Worm (Caenorhabditis elegans) whole organism, L2 larva: Measurements from ENCODE around the gene arx-6.

ENCODE experiments used
- C34F6.9 ChIP-seq: fragments of 150-350 bp; optimal IDR thresholded peaks from 2 replicates; lab custom pipeline; 2014; ENCODE audit warnings: missing biosample characterization, missing genetic modification characterization
- F13H6.1 ChIP-seq: sonication (generic microtip); optimal IDR thresholded peaks from 2 replicates; lab custom pipeline; 2016; ENCODE audit warnings: missing genetic modification characterization, missing compliant biosample characterization
- R02D3.7 ChIP-seq: fragments of 150-350 bp; optimal IDR thresholded peaks from 2 replicates; lab custom pipeline; 2014; ENCODE audit warnings: missing biosample characterization, missing genetic modification characterization
- ZK546.5 ChIP-seq: sonication (generic microtip); optimal IDR thresholded peaks from 2 replicates; lab custom pipeline; 2017; ENCODE audit warnings: missing biosample characterization, missing genetic modification characterization
- alr-1 ChIP-seq: fragments of 150-350 bp; optimal IDR thresholded peaks from 2 replicates; lab custom pipeline; 2014; ENCODE audit warnings: missing biosample characterization, missing genetic modification characterization
- aly-2 ChIP-seq: fragments of 150-350 bp; optimal IDR thresholded peaks from 2 replicates; lab custom pipeline; 2014; ENCODE audit warnings: missing biosample characterization, missing genetic modification characterization
- ama-1 ChIP-seq: fragments of 150-350 bp; optimal IDR thresholded peaks from 2 replicates; lab custom pipeline; 2018; ENCODE audit warnings: inconsistent platforms
- blmp-1 ChIP-seq: sonication (generic microtip); optimal IDR thresholded peaks from 2 replicates; lab custom pipeline; 2017; ENCODE audit warnings: missing genetic modification characterization, mild to moderate bottlenecking, missing compliant biosample characterization, antibody characterized with exemption, moderate library complexity; ENCODE audit not compliant: insufficient read depth
- ceh-16 ChIP-seq: fragments of 150-350 bp; optimal IDR thresholded peaks from 2 replicates; lab custom pipeline; 2014; ENCODE audit warnings: missing biosample characterization, missing genetic modification characterization
- crh-2 ChIP-seq: sonication (generic microtip); optimal IDR thresholded peaks from 2 replicates; lab custom pipeline; 2017; ENCODE audit warnings: missing biosample characterization, missing genetic modification characterization
- dmd-4 ChIP-seq: sonication (generic microtip); optimal IDR thresholded peaks from 2 replicates; lab custom pipeline; 2017; ENCODE audit warnings: missing biosample characterization, missing genetic modification characterization
- egl-27 ChIP-seq: sonication (generic microtip); optimal IDR thresholded peaks from 3 replicates; lab custom pipeline; 2017; ENCODE audit warnings: missing biosample characterization, missing genetic modification reagents, missing genetic modification characterization
- elt-1 ChIP-seq: fragments of 150-350 bp; optimal IDR thresholded peaks from 2 replicates; lab custom pipeline; 2014; ENCODE audit warnings: missing biosample characterization, missing genetic modification characterization
- elt-3 ChIP-seq: sonication (generic microtip); optimal IDR thresholded peaks from 2 replicates; lab custom pipeline; 2017; ENCODE audit warnings: missing biosample characterization, missing genetic modification characterization
- fos-1 ChIP-seq: fragments of 150-350 bp; optimal IDR thresholded peaks from 2 replicates; lab custom pipeline; 2014; ENCODE audit warnings: missing biosample characterization, missing genetic modification characterization
- gmeb-1 ChIP-seq: fragments of 150-350 bp; optimal IDR thresholded peaks from 2 replicates; lab custom pipeline; 2014; ENCODE audit warnings: missing biosample characterization, missing genetic modification characterization
- lin-11 ChIP-seq: fragments of 150-350 bp; sonication (generic microtip); optimal IDR thresholded peaks from 2 replicates; lab custom pipeline; 2014; ENCODE audit warnings: missing biosample characterization, missing genetic modification characterization, inconsistent platforms, mixed read lengths
- lin-13 ChIP-seq: fragments of 150-350 bp; optimal IDR thresholded peaks from 2 replicates; lab custom pipeline; 2014; ENCODE audit warnings: missing biosample characterization, missing genetic modification reagents, missing genetic modification characterization
- lin-39 ChIP-seq: fragments of 150-350 bp; optimal IDR thresholded peaks from 2 replicates; lab custom pipeline; 2014; ENCODE audit warnings: missing biosample characterization, missing genetic modification reagents, missing genetic modification characterization
- lsy-2 ChIP-seq, 2 experiments: fragments of 150-350 bp in 1 of 2; sonication (generic microtip) in 1 of 2; optimal IDR thresholded peaks; 2 replicates each; lab custom pipeline; 2014 to 2017; ENCODE audit warnings: missing biosample characterization in 2 of 2, missing genetic modification characterization in 2 of 2
- mab-5 ChIP-seq: fragments of 150-350 bp; optimal IDR thresholded peaks from 2 replicates; lab custom pipeline; 2014; ENCODE audit warnings: missing biosample characterization, missing genetic modification characterization
- mdl-1 ChIP-seq, 2 experiments: fragments of 150-350 bp in 1 of 2; sonication (generic microtip) in 1 of 2; optimal IDR thresholded peaks; 2 replicates each; lab custom pipeline; 2017; ENCODE audit warnings: missing biosample characterization in 2 of 2, missing genetic modification characterization in 2 of 2
- nhr-12 ChIP-seq: fragments of 150-350 bp; optimal IDR thresholded peaks from 2 replicates; lab custom pipeline; 2014; ENCODE audit warnings: missing biosample characterization, missing genetic modification characterization
- nhr-129 ChIP-seq: fragments of 150-350 bp; optimal IDR thresholded peaks from 2 replicates; lab custom pipeline; 2014; ENCODE audit warnings: missing biosample characterization, missing genetic modification characterization
- nhr-21 ChIP-seq: fragments of 150-350 bp; optimal IDR thresholded peaks from 2 replicates; lab custom pipeline; 2014; ENCODE audit warnings: missing biosample characterization, missing genetic modification characterization
- nhr-237 ChIP-seq: fragments of 150-350 bp; optimal IDR thresholded peaks from 2 replicates; lab custom pipeline; 2014; ENCODE audit warnings: missing biosample characterization, missing genetic modification characterization
- nhr-25 ChIP-seq: fragments of 150-350 bp; sonication (generic microtip); optimal IDR thresholded peaks from 3 replicates; lab custom pipeline; 2014; ENCODE audit warnings: missing biosample characterization, missing genetic modification characterization
- nhr-77 ChIP-seq: fragments of 150-350 bp; optimal IDR thresholded peaks from 2 replicates; lab custom pipeline; 2014; ENCODE audit warnings: missing biosample characterization, missing genetic modification characterization
- sem-4 ChIP-seq: fragments of 150-350 bp; optimal IDR thresholded peaks from 2 replicates; lab custom pipeline; 2014; ENCODE audit warnings: missing biosample characterization, missing genetic modification reagents, missing genetic modification characterization
- sma-9 ChIP-seq, 2 experiments: fragments of 150-350 bp in 1 of 2; sonication (generic microtip) in 1 of 2; optimal IDR thresholded peaks; 2 replicates each; lab custom pipeline; 2014 to 2016; ENCODE audit warnings: missing genetic modification characterization in 2 of 2, mild to moderate bottlenecking in 1 of 2, missing biosample characterization in 1 of 2, missing compliant biosample characterization in 1 of 2, missing genetic modification reagents in 1 of 2, moderate library complexity in 1 of 2
- snpc-4 ChIP-seq: fragments of 150-350 bp; optimal IDR thresholded peaks from 2 replicates; lab custom pipeline; 2014; ENCODE audit warnings: missing biosample characterization, missing genetic modification characterization
- unc-39 ChIP-seq: fragments of 150-350 bp; optimal IDR thresholded peaks from 2 replicates; lab custom pipeline; 2014; ENCODE audit warnings: missing biosample characterization, missing genetic modification characterization
- unc-55 ChIP-seq: fragments of 150-350 bp; sonication (generic microtip); optimal IDR thresholded peaks from 3 replicates; lab custom pipeline; 2014; ENCODE audit warnings: missing biosample characterization, missing genetic modification reagents, missing genetic modification characterization
- unc-62 ChIP-seq: fragments of 150-350 bp; optimal IDR thresholded peaks from 2 replicates; lab custom pipeline; 2014; ENCODE audit warnings: missing biosample characterization, missing genetic modification reagents, missing genetic modification characterization
- zag-1 ChIP-seq: fragments of 150-350 bp; optimal IDR thresholded peaks from 2 replicates; lab custom pipeline; 2014; ENCODE audit warnings: missing biosample characterization, missing genetic modification characterization
- ztf-1 ChIP-seq: fragments of 200-800 bp; sonication (Bioruptor generic); conservative IDR thresholded peaks from 2 replicates; pipeline ENCODE4 v1.3.6; 2022; ENCODE audit warnings: missing genetic modification characterization, missing compliant biosample characterization
- ztf-11 ChIP-seq: sonication (generic microtip); optimal IDR thresholded peaks from 2 replicates; lab custom pipeline; 2017; ENCODE audit warnings: missing biosample characterization, missing genetic modification characterization
- ztf-4 ChIP-seq: fragments of 150-350 bp; optimal IDR thresholded peaks from 2 replicates; lab custom pipeline; 2014; ENCODE audit warnings: missing biosample characterization, missing genetic modification characterization

The arx-6 gene

ce11 chrIII:4881955-4882354 is 3.5 kb downstream of the arx-6 start:
- TF ChIP-seq nhr-77 (tag; lab: Kevin White, UChicago) = no peak
- TF ChIP-seq blmp-1 (tag; lab: Kevin White, UChicago) = no peak
- peak; percentile 24 for TF ChIP-seq fos-1 (tag; lab: Kevin White, UChicago)
- no peak for TF ChIP-seq nhr-129
- TF ChIP-seq elt-3 (tag; lab: Kevin White, UChicago) = no peak

- no peak for TF ChIP-seq dmd-4 (tag; lab: Kevin White, UChicago)
- peak; percentile 77 for TF ChIP-seq fos-1 (tag; lab: Kevin White, UChicago)
Observed at ce11 chrIII:4883429-4883828, 5.0 kb downstream of the arx-6 start, which contains the start of gene clec-5. Gene clec-5, minus strand, starts transcription at chrIII:4883606.

ce11 chrIII:4887291-4887690 is 8.8 kb downstream of the arx-6 start, which contains the start of gene clec-6:
Gene clec-6, minus strand, starts transcription at chrIII:4887444.
- TF ChIP-seq nhr-12 (tag; lab: Kevin White, UChicago) (no peak), lsy-2 (tag; optimal IDR thresholded peaks at IDR 0.05; lab: Kevin White, UChicago) (no peak), lin-11 (tag; lab: Kevin White, UChicago) (no peak), fos-1 (tag; lab: Kevin White, UChicago) (peak; percentile 84), unc-62 (GFP tag; lab: Kevin White, UChicago) (no peak), unc-55 (GFP tag; lab: Kevin White, UChicago) (no peak)

- TF ChIP-seq ama-1 (lab: Kevin White, UChicago) (no peak), nhr-77 (tag; lab: Kevin White, UChicago) (no peak), lin-39 (tag; lab: Kevin White, UChicago) (no peak), ztf-4 (no peak), ztf-11 (tag; lab: Kevin White, UChicago) (no peak), unc-62 (GFP tag; lab: Kevin White, UChicago) (no peak), ZK546.5 (tag; lab: Kevin White, UChicago) (no peak), gmeb-1 (no peak), nhr-21 (no peak), nhr-12 (tag; lab: Kevin White, UChicago) (no peak)
Observed at ce11 chrIII:4890997-4891396, 12.5 kb downstream of the arx-6 start, which contains the start of gene F26F4.5. Gene F26F4.5, minus strand, starts transcription at chrIII:4891252.

DNA sequence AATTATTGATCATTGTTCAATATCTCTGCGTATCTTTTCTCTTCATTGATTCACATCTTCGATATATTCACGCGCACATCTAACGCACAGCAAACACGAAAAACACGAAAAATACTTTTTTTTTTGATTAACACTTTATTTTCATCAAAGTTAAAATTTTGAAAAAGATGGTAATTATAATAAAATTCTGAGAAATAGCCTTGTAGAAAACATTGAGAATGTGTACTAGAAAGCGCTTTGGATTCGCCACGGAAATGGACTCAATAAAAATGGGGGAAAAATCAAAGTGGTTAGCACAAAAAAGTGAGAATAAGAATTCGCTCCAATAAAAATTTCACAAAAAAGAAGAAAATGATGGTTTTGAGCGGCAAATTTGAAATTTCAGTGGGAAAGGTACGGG is 15.1 kb downstream of the arx-6 start, which contains the start of gene F26F4.6:
Gene F26F4.6, minus strand, starts transcription at position 101 of the 400 bp plus-strand sequence.
- TF ChIP-seq ztf-4 (no peak), unc-39 (no peak), aly-2 (no peak), elt-3 (tag; lab: Kevin White, UChicago) (no peak), ama-1 (lab: Kevin White, UChicago) (no peak), elt-1 (tag; lab: Kevin White, UChicago) (no peak), mab-5 (tag; lab: Kevin White, UChicago) (no peak), nhr-237 (tag; lab: Kevin White, UChicago) (no peak), R02D3.7 (tag; lab: Kevin White, UChicago) (no peak), C34F6.9 (tag; lab: Kevin White, UChicago) (no peak), ceh-16 (tag; lab: Kevin White, UChicago) (no peak), snpc-4 (no peak), zag-1 (tag; lab: Kevin White, UChicago) (no peak), sma-9 (GFP tag; optimal IDR thresholded peaks at IDR 0.05; lab: Kevin White, UChicago) (no peak), sma-9 (tag; optimal IDR thresholded peaks at IDR 0.05; lab: Kevin White, UChicago) (no peak), lin-13 (GFP tag; lab: Kevin White, UChicago) (no peak), ztf-11 (tag; lab: Kevin White, UChicago) (no peak), mdl-1 (tag; optimal IDR thresholded peaks at IDR 0.05; lab: Kevin White, UChicago) (no peak), alr-1 (tag; lab: Kevin White, UChicago) (no peak), fos-1 (tag; lab: Kevin White, UChicago) (no peak)

ce11 chrIII:4895313-4895712 is 16.9 kb downstream of the arx-6 start:
- TF ChIP-seq lin-13 (GFP tag; lab: Kevin White, UChicago) (no peak), nhr-12 (tag; lab: Kevin White, UChicago) (no peak), ztf-11 (tag; lab: Kevin White, UChicago) (no peak), crh-2 (tag; lab: Kevin White, UChicago) (no peak), blmp-1 (tag; lab: Kevin White, UChicago) (no peak), sma-9 (GFP tag; optimal IDR thresholded peaks at IDR 0.05; lab: Kevin White, UChicago) (no peak), sma-9 (tag; optimal IDR thresholded peaks at IDR 0.05; lab: Kevin White, UChicago) (no peak), nhr-25 (tag; lab: Kevin White, UChicago) (no peak), egl-27 (tag; lab: Kevin White, UChicago) (no peak), sem-4 (tag; lab: Kevin White, UChicago) (no peak), F13H6.1 (tag; lab: Kevin White, UChicago) (no peak), unc-55 (GFP tag; lab: Kevin White, UChicago) (no peak), nhr-21 (no peak), ztf-1 (GFP tag; lab: Robert Waterston, UW) (no peak), lsy-2 (tag; optimal IDR thresholded peaks at IDR 0.05; lab: Kevin White, UChicago) (no peak)
